Fruit fly (Drosophila melanogaster) whole organism, pupa: ENCODE measurements around the gene Taf4.

ENCODE experiments used
- CG14655 ChIP-seq: fragments of 200-800 bp; sonication (Bioruptor generic); optimal IDR thresholded peaks from 3 replicates; lab custom pipeline; 2017; ENCODE audit warnings: mild to moderate bottlenecking, missing biosample characterization, missing genetic modification reagents, missing genetic modification characterization
- EcR ChIP-seq: fragments of 200-800 bp; sonication (Bioruptor generic); optimal IDR thresholded peaks from 3 replicates; lab custom pipeline; 2019; ENCODE audit warnings: missing biosample characterization, missing genetic modification characterization, mild to moderate bottlenecking, moderate library complexity, missing genetic modification reagents

dm6 chr3L:16090330-16090803 lies 22.6 kb upstream of the Taf4 start, which contains the start of the genes CG5235 and ClC-c:
- TF ChIP-seq EcR: no peak
- no peak for TF ChIP-seq CG14655 (GFP tag; lab: Kevin White, UChicago)
